Worm (Caenorhabditis elegans): Measurements from ENCODE around the gene mks-2.

- TF ChIP-seq ceh-48 (tag; optimal IDR thresholded peaks at IDR 0.05) (no peak), unc-86 (tag; optimal IDR thresholded peaks at IDR 0.05) (no peak), lin-11 (tag; optimal IDR thresholded peaks at IDR 0.05) (no peak), ahr-1 (tag; optimal IDR thresholded peaks at IDR 0.05) (no peak), nfya-1 (tag; optimal IDR thresholded peaks at IDR 0.05) (no peak), ama-1 (optimal IDR thresholded peaks at IDR 0.05) (no peak), tbx-7 (tag; optimal IDR thresholded peaks at IDR 0.05) (no peak), unc-55 (GFP tag; optimal IDR thresholded peaks at IDR 0.05) (no peak), hlh-15 (tag; optimal IDR thresholded peaks at IDR 0.05) (no peak), nhr-232 (tag; optimal IDR thresholded peaks at IDR 0.05) (no peak), pqm-1 (tag; optimal IDR thresholded peaks at IDR 0.05) (no peak), sox-4 (tag; optimal IDR thresholded peaks at IDR 0.05) (no peak), C38D4.7 (GFP tag; optimal IDR thresholded peaks at IDR 0.05) (no peak)
Measured at ce11 chrII:6267983-6268382, 48.7 kb upstream of the mks-2 start, which contains the start of gene F13H8.8.
